Fruit fly (Drosophila melanogaster): ENCODE data around the gene CG11313.

The CG11313 gene

DNA sequence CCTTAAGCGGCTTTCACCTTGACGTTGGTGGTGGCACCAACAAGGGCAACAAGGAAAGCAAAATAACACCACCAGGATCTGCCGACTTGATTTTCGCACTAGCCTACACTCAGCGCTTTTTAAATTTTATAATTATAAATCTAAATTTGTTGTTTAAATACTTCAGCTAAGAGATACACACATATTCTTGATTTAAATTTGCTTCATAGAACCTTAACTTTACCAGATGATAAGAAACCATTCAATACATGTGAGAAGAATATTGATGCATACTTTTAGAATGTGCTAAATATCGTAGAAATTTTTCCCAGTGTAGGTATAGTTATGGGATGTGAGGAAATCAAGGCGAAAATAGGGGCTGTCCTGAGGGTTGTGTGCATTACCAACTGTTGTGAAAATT, 2.1 kb upstream of the CG11313 start:
- TF ChIP-seq Smox (GFP tag; optimal IDR thresholded peaks at IDR 0.05) (no peak), CG3919 (GFP tag; optimal IDR thresholded peaks at IDR 0.05) (no peak), CG10631 (GFP tag; optimal IDR thresholded peaks at IDR 0.05) (no peak), CG8119 (GFP tag; IDR thresholded peaks at IDR 0.05) (no peak), CG9139 (GFP tag; optimal IDR thresholded peaks at IDR 0.05) (no peak), svp (GFP tag) (peak; percentile 65), CG10669 (GFP tag; optimal IDR thresholded peaks at IDR 0.05) (no peak), CG34406 (GFP tag; optimal IDR thresholded peaks at IDR 0.05) (no peak), Eip78C (GFP tag) (peak; percentile 64), Ets96B (tag; optimal IDR thresholded peaks at IDR 0.05) (no peak)

DNA sequence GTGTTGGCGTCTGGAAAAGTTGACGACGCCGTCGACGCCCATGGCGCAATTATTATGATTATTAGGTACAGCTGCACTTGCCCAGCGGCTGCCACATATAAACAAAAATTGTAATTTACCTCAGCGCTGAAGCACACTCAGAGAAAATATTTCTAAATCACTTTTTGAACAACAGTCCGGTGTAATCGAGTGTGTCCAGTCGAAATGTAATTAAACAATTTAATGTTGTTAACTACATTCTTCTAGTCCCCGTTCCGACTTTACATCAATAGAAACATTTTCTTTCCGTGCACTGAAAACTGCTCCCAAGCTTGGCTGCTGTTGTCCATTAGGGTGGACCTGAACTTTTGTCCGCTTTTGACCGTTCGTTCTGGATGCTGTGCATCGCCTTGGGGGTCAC, 2.0 kb downstream of the CG11313 start:
- peak; percentile 30 for TF ChIP-seq Eip78C (GFP tag)
- no peak for TF ChIP-seq Met (GFP tag; optimal IDR thresholded peaks at IDR 0.05)
- TF ChIP-seq cyc (GFP tag; optimal IDR thresholded peaks at IDR 0.05): no peak
- peak; percentile 44 for TF ChIP-seq svp (GFP tag)
- TF ChIP-seq Hr4 (GFP tag; optimal IDR thresholded peaks at IDR 0.05): no peak
- no peak for TF ChIP-seq CG11762 (GFP tag; optimal IDR thresholded peaks at IDR 0.05; ENCODE audit: insufficient read depth)
- no peak for TF ChIP-seq spab (GFP tag; optimal IDR thresholded peaks at IDR 0.05)

DNA sequence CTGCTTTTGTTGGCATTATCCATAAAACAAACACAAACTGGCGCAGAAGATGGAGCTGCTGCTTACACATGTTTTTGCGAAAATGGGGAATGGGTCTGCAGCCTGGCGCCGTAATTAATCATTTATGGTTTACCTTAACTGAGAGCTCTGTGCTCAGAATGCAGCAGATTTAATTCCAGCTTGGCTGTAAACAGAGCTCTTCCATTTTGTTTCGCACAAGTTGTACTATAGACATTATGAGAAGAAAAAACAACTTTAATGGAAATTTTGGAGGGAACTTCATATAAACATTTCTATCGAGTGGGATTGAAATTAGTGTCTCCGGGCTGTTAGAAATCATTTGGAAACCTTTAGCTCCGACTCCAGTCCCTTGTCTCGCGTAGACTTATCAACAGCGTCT, 5.2 kb downstream of the CG11313 start, which contains the start of gene eIF4H2:
Gene eIF4H2 (plus strand): TSS at position 301 of the 400 bp plus-strand sequence.
- TF ChIP-seq Eip93F (GFP tag; optimal IDR thresholded peaks at IDR 0.05) (no peak), svp (GFP tag) (no peak), ss (GFP tag; optimal IDR thresholded peaks at IDR 0.05) (no peak), lz (GFP tag; optimal IDR thresholded peaks at IDR 0.05) (no peak), dsx (GFP tag; optimal IDR thresholded peaks at IDR 0.05; ENCODE audit: poor library complexity, severe bottlenecking) (no peak), Ets21C (GFP tag; optimal IDR thresholded peaks at IDR 0.05) (no peak), CG1621 (tag; optimal IDR thresholded peaks at IDR 0.05) (no peak), CG10669 (GFP tag; optimal IDR thresholded peaks at IDR 0.05) (no peak), Ets96B (tag; optimal IDR thresholded peaks at IDR 0.05) (no peak), net (GFP tag; optimal IDR thresholded peaks at IDR 0.05) (no peak), Sox14 (GFP tag; optimal IDR thresholded peaks at IDR 0.05) (no peak)

DNA sequence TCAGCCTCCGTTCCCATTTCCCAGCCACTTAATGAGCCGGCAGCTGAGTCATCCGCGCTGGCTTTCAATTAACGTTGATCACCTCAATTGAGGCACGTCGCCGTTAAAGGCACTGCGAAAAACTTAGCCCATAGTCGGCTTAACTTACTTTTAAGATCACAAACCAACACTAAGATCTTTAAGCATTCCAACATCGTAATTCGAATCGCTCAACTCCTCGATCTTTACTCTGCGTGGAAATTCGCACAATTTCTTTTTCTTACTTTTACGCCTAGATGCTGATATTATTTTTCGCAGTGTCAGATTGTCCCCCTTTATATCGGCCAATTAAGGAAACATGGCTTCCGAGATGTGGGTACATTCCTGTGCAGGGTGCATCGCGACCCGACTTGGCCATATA, 8.6 kb downstream of the CG11313 start:
- TF ChIP-seq cyc (GFP tag; optimal IDR thresholded peaks at IDR 0.05) (no peak), CG31627 (GFP tag; optimal IDR thresholded peaks at IDR 0.05) (no peak), CG3032 (tag; optimal IDR thresholded peaks at IDR 0.05) (peak; percentile 37), CG11902 (GFP tag; optimal IDR thresholded peaks at IDR 0.05) (no peak), Hr38 (GFP tag; optimal IDR thresholded peaks at IDR 0.05) (no peak), CG10631 (GFP tag; optimal IDR thresholded peaks at IDR 0.05) (no peak), CG6163 (GFP tag; IDR thresholded peaks at IDR 0.05) (peak; percentile 63; the same call in 2 of the 3 replicates), CG6808 (GFP tag; optimal IDR thresholded peaks at IDR 0.05) (peak; percentile 20), CG3919 (GFP tag; optimal IDR thresholded peaks at IDR 0.05) (peak; percentile 23), Ets96B (tag; optimal IDR thresholded peaks at IDR 0.05) (peak; percentile 38), Blimp-1 (GFP tag; optimal IDR thresholded peaks at IDR 0.05) (no peak), CG10669 (GFP tag; optimal IDR thresholded peaks at IDR 0.05) (peak; percentile 25), CG32006 (GFP tag; optimal IDR thresholded peaks at IDR 0.05) (peak; percentile 29), eg (GFP tag; IDR thresholded peaks at IDR 0.05) (0 out of 3 replicates have a peak, but pooled peaks have one; percentile 27), ss (GFP tag; optimal IDR thresholded peaks at IDR 0.05) (no peak), dsx (GFP tag; optimal IDR thresholded peaks at IDR 0.05; ENCODE audit: poor library complexity, severe bottlenecking) (peak; percentile 7), Eip78C (GFP tag) (peak; percentile 79), pdm3 (GFP tag; optimal IDR thresholded peaks at IDR 0.05) (peak; percentile 14), Gug (GFP tag; IDR thresholded peaks at IDR 0.05) (no peak), spab (GFP tag; optimal IDR thresholded peaks at IDR 0.05) (peak; percentile 13), CG8119 (GFP tag; IDR thresholded peaks at IDR 0.05) (0 out of 3 replicates have a peak, but pooled peaks have one; percentile 20), svp (GFP tag) (peak; percentile 33), achi (GFP tag; optimal IDR thresholded peaks at IDR 0.05) (peak; percentile 12), CG8319 (GFP tag; optimal IDR thresholded peaks at IDR 0.05) (no peak)
